Worm (Caenorhabditis elegans): ENCODE results near the gene F01D5.8.

Gene F01D5.8

DNA sequence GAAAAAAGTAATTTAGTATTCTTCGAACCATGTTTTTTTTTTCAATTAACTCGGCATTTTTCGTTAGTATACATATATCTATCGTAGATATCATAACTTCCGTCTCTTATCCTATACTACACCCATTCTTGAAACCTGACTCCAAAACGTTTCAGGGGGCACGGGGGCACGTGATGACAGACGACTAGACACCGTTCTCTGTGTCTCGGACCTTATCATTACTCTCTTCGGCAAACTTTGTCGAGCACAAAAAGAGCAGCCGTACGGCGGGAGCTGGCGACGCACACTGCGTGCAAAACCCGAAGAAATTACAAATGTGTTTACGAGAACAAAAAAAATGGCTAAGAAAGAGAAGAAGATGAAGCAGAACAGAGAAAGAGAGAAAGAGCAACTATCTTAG, 33.7 kb downstream of the F01D5.8 start:
- TF ChIP-seq lin-13 (tag; optimal IDR thresholded peaks at IDR 0.05) = no peak
- TF ChIP-seq unc-120 (tag; optimal IDR thresholded peaks at IDR 0.05; ENCODE audit: poor library complexity, severe bottlenecking) = peak; percentile 3

DNA sequence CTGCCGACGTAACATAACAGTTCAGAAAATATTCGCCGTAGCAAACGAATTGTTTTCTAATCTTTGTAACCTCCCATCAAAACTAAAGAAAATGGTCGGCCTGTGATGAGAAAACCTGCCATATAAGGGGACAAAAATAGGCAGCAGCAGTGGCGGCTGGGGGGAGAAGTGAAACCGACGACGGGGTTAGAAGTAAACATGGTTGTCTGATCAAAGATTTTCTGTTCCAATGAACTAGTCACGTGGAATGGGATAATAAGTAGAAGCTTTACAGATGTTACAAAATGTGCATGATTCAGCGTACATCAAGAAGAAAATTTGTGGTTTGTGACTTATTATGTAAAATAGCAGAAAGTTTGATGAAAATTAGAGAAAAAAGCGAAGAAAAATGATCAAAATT, 34.7 kb downstream of the F01D5.8 start:
- no peak for TF ChIP-seq pha-4 (tag; optimal IDR thresholded peaks at IDR 0.05)
- TF ChIP-seq ham-2 (GFP tag; optimal IDR thresholded peaks at IDR 0.05) = no peak
- TF ChIP-seq ces-1 (GFP tag; optimal IDR thresholded peaks at IDR 0.05) = no peak
- no peak for TF ChIP-seq snpc-4 (tag; optimal IDR thresholded peaks at IDR 0.05)
- TF ChIP-seq nhr-2 (tag; optimal IDR thresholded peaks at IDR 0.05) = no peak
- TF ChIP-seq nhr-237 (tag; optimal IDR thresholded peaks at IDR 0.05) = no peak
- no peak for TF ChIP-seq mep-1 (tag; optimal IDR thresholded peaks at IDR 0.05)
- TF ChIP-seq sem-2 (GFP tag; optimal IDR thresholded peaks at IDR 0.05) = no peak

ce11 chrII:14045934-14046470, 35.5 kb downstream of the F01D5.8 start:
- TF ChIP-seq nhr-76 (tag; optimal IDR thresholded peaks at IDR 0.05) = no peak
- no peak for TF ChIP-seq ham-2 (GFP tag; optimal IDR thresholded peaks at IDR 0.05)
- TF ChIP-seq blmp-1 (tag; optimal IDR thresholded peaks at IDR 0.05) = no peak
- TF ChIP-seq bed-3 (GFP tag; optimal IDR thresholded peaks at IDR 0.05) = no peak
- no peak for TF ChIP-seq lin-32 (GFP tag; optimal IDR thresholded peaks at IDR 0.05)
- TF ChIP-seq cnd-1 (tag; optimal IDR thresholded peaks at IDR 0.05) = no peak
- TF ChIP-seq sem-2 (GFP tag; optimal IDR thresholded peaks at IDR 0.05) = no peak
- no peak for TF ChIP-seq elt-1 (tag; optimal IDR thresholded peaks at IDR 0.05; ENCODE audit: borderline replicate concordance, insufficient read depth)
- TF ChIP-seq M03D4.4 (tag; optimal IDR thresholded peaks at IDR 0.05) = no peak
- TF ChIP-seq ztf-11 (tag; optimal IDR thresholded peaks at IDR 0.05) = no peak
- TF ChIP-seq elt-3 (tag; optimal IDR thresholded peaks at IDR 0.05) = no peak
- no peak for TF ChIP-seq unc-39 (tag; optimal IDR thresholded peaks at IDR 0.05)

DNA sequence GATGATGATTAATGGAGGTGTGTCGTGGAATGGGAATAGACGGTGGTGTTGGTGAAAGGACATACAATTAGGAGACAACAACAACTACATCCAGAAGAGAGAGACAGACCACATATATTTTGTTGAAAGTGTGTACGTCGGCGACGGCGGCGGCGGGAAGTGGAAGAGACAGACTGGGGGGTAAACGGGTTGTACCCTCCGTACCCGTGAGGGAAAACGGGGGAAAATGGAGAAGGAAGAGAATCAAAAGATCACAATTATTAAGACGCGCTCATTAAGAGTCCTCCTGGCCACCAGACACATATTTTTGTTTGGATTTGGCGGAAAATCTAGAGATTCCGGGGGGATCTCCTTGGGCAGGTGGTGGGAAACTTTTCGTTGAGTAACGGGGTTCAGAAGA, 36.0 kb downstream of the F01D5.8 start:
- TF ChIP-seq sptf-1 (tag; optimal IDR thresholded peaks at IDR 0.05) = no peak
- peak; percentile 33 for TF ChIP-seq blmp-1 (tag; optimal IDR thresholded peaks at IDR 0.05)
- peak; percentile 5 for TF ChIP-seq hlh-1 (tag; optimal IDR thresholded peaks at IDR 0.05)

DNA sequence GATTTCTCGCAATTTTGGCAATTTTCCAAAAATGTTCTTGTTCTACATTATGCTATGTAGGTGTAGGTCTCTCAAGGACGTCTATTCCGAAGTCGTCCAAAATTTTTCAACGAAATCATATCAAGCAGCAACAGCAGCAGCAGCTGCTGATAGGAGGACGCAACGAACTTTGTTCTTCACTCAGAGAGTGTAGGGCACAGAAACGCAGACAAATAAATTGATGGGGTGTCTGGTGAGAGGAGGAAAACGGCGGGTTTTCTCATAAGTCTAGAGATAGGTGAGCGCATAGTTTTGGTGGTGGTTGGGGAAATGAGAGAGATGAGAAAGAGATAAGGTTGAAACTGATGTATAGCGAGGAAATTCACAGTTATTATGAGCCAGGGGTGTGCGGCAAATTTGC, 38.6 kb downstream of the F01D5.8 start:
- TF ChIP-seq nhr-76 (tag; optimal IDR thresholded peaks at IDR 0.05) = no peak
- no peak for TF ChIP-seq nhr-12 (tag; optimal IDR thresholded peaks at IDR 0.05)
- TF ChIP-seq mep-1 (tag; optimal IDR thresholded peaks at IDR 0.05) = no peak
- TF ChIP-seq ces-1 (GFP tag; optimal IDR thresholded peaks at IDR 0.05) = no peak
- TF ChIP-seq elt-1 (tag; optimal IDR thresholded peaks at IDR 0.05; ENCODE audit: borderline replicate concordance, insufficient read depth) = peak; percentile 30
- TF ChIP-seq sem-2 (GFP tag; optimal IDR thresholded peaks at IDR 0.05) = no peak
- TF ChIP-seq unc-62 (GFP tag; optimal IDR thresholded peaks at IDR 0.05) = peak; percentile 68
- TF ChIP-seq ceh-43 (GFP tag; optimal IDR thresholded peaks at IDR 0.05) = no peak
- TF ChIP-seq sptf-1 (tag; optimal IDR thresholded peaks at IDR 0.05) = no peak
- TF ChIP-seq drap-1 (GFP tag; optimal IDR thresholded peaks at IDR 0.05) = no peak
- no peak for TF ChIP-seq zip-8 (tag; optimal IDR thresholded peaks at IDR 0.05)
- TF ChIP-seq mls-2 (tag; optimal IDR thresholded peaks at IDR 0.05) = no peak
- peak; percentile 90 for TF ChIP-seq hlh-1 (tag; optimal IDR thresholded peaks at IDR 0.05)
- no peak for TF ChIP-seq lsy-2 (tag; optimal IDR thresholded peaks at IDR 0.05)
- TF ChIP-seq lin-32 (GFP tag; optimal IDR thresholded peaks at IDR 0.05) = no peak
- TF ChIP-seq flh-1 (GFP tag; optimal IDR thresholded peaks at IDR 0.05) = no peak
- no peak for TF ChIP-seq ceh-83 (GFP tag; optimal IDR thresholded peaks at IDR 0.05)
- TF ChIP-seq ceh-39 (tag; optimal IDR thresholded peaks at IDR 0.05) = no peak
- TF ChIP-seq lin-13 (tag; optimal IDR thresholded peaks at IDR 0.05) = no peak
- no peak for TF ChIP-seq blmp-1 (tag; optimal IDR thresholded peaks at IDR 0.05)
- TF ChIP-seq ham-2 (GFP tag; optimal IDR thresholded peaks at IDR 0.05) = peak; percentile 30
- TF ChIP-seq unc-120 (tag; optimal IDR thresholded peaks at IDR 0.05; ENCODE audit: poor library complexity, severe bottlenecking) = peak; percentile 65
- TF ChIP-seq cnd-1 (tag; optimal IDR thresholded peaks at IDR 0.05) = no peak
- TF ChIP-seq pha-4 (tag; optimal IDR thresholded peaks at IDR 0.05) = no peak

Data from whole organism, mixed stage, embryonic.